In genomic region chrIII:5785273-5785929, ce11 we compare ENCODE assay signal across 4 worm cellular contexts.
TF ChIP-seq lines count a peak whose summit lies in the region.

TSS of gene Y37B11A.3 (minus strand) at chrIII:5785323.

TF ChIP-seq in whole organism, L1 larva, 84 proteins besides CTCF, POLR2A, EP300 and RAD21 (continued from another document and continues in another):
- peak; percentile 88 for TF ChIP-seq nhr-71 (tag; optimal IDR thresholded peaks at IDR 0.05; lab: Kevin White, UChicago)
- TF ChIP-seq nhr-76 (tag; optimal IDR thresholded peaks at IDR 0.05; lab: Kevin White, UChicago) = no peak
- no peak for TF ChIP-seq Y116A8C.19 (tag; optimal IDR thresholded peaks at IDR 0.05; lab: Kevin White, UChicago; ENCODE audit: borderline replicate concordance)
- TF ChIP-seq dpl-1 (GFP tag; optimal IDR thresholded peaks at IDR 0.05; lab: Kevin White, UChicago) = peak; percentile 77 to 82 (median 81)
- peak; percentile 87 for TF ChIP-seq ceh-82 (tag; optimal IDR thresholded peaks at IDR 0.05; lab: Kevin White, UChicago)
- peak; percentile 70 for TF ChIP-seq snpc-4 (tag; optimal IDR thresholded peaks at IDR 0.05; lab: Kevin White, UChicago)
- TF ChIP-seq nhr-47 (tag; optimal IDR thresholded peaks at IDR 0.05; lab: Kevin White, UChicago) = peak; percentile 89
- no peak for TF ChIP-seq nhr-84 (tag; optimal IDR thresholded peaks at IDR 0.05; lab: Kevin White, UChicago)
- TF ChIP-seq ztf-11 (tag; optimal IDR thresholded peaks at IDR 0.05; lab: Kevin White, UChicago) = peak in 1 of 2 experiments; percentile 51
- peak; percentile 90 for TF ChIP-seq rnt-1 (tag; optimal IDR thresholded peaks at IDR 0.05; lab: Kevin White, UChicago)
- TF ChIP-seq tlp-1 (tag; optimal IDR thresholded peaks at IDR 0.05; lab: Kevin White, UChicago) = no peak
- peak; percentile 70 for TF ChIP-seq nhr-77 (tag; optimal IDR thresholded peaks at IDR 0.05; lab: Kevin White, UChicago)
- TF ChIP-seq nhr-12 (tag; optimal IDR thresholded peaks at IDR 0.05; lab: Kevin White, UChicago) = no peak
- TF ChIP-seq sox-4 (tag; optimal IDR thresholded peaks at IDR 0.05; lab: Kevin White, UChicago) = peak; percentile 41
- TF ChIP-seq efl-3 (GFP tag; optimal IDR thresholded peaks at IDR 0.05; lab: Kevin White, UChicago) = no peak
- TF ChIP-seq isw-1 (GFP tag; IDR thresholded peaks at IDR 0.05; lab: Robert Waterston, UW) = peak; percentile 86
- TF ChIP-seq blmp-1 (tag; optimal IDR thresholded peaks at IDR 0.05; lab: Kevin White, UChicago) = peak; percentile 47
- TF ChIP-seq pqm-1 (tag; optimal IDR thresholded peaks at IDR 0.05; lab: Kevin White, UChicago) = no peak
- peak; percentile 61 for TF ChIP-seq F16B12.6 (tag; optimal IDR thresholded peaks at IDR 0.05; lab: Kevin White, UChicago)
- TF ChIP-seq sptf-1 (tag; optimal IDR thresholded peaks at IDR 0.05; lab: Kevin White, UChicago) = no peak
- peak; percentile 11; the same call in 1 of the 2 replicates for TF ChIP-seq unc-98 (GFP tag; IDR thresholded peaks at IDR 0.05; lab: Robert Waterston, UW)
- TF ChIP-seq C04F5.9 (tag; optimal IDR thresholded peaks at IDR 0.05; lab: Kevin White, UChicago) = peak; percentile 6
- TF ChIP-seq pax-3 (tag; optimal IDR thresholded peaks at IDR 0.05; lab: Kevin White, UChicago) = peak; percentile 71
- TF ChIP-seq mef-2 (tag; optimal IDR thresholded peaks at IDR 0.05; lab: Kevin White, UChicago) = no peak
- TF ChIP-seq ceh-8 (GFP tag; optimal IDR thresholded peaks at IDR 0.05; lab: Kevin White, UChicago) = peak; percentile 73
- TF ChIP-seq unc-62 (GFP tag; optimal IDR thresholded peaks at IDR 0.05; lab: Kevin White, UChicago) = no peak
- TF ChIP-seq elt-2 (tag; optimal IDR thresholded peaks at IDR 0.05; lab: Kevin White, UChicago) = peak; percentile 29
- TF ChIP-seq grh-1 (GFP tag; IDR thresholded peaks at IDR 0.05; lab: Robert Waterston, UW) = peak; percentile 63
- no peak for TF ChIP-seq unc-130 (tag; optimal IDR thresholded peaks at IDR 0.05; lab: Kevin White, UChicago)
- TF ChIP-seq alr-1 (tag; optimal IDR thresholded peaks at IDR 0.05; lab: Kevin White, UChicago; ENCODE audit: borderline replicate concordance) = no peak
- peak; percentile 11 for TF ChIP-seq fkh-10 (GFP tag; optimal IDR thresholded peaks at IDR 0.05; lab: Kevin White, UChicago)
- peak; percentile 81 for TF ChIP-seq swsn-7 (tag; optimal IDR thresholded peaks at IDR 0.05; lab: Kevin White, UChicago)
- peak; percentile 67 for TF ChIP-seq unc-86 (tag; optimal IDR thresholded peaks at IDR 0.05; lab: Kevin White, UChicago)

TF ChIP-seq in whole organism, L2 larva, 48 proteins besides CTCF, POLR2A, EP300 and RAD21 (continued from another document):
- peak; percentile 27 for TF ChIP-seq egl-27 (tag; optimal IDR thresholded peaks at IDR 0.05; lab: Kevin White, UChicago)
TF ChIP-seq in whole organism, L2 larva: peak in this region for 23.

TF ChIP-seq in whole organism, L3 larva, 47 proteins besides CTCF, POLR2A, EP300 and RAD21 (continued from another document):
- TF ChIP-seq skn-1 (tag; optimal IDR thresholded peaks at IDR 0.05; lab: Kevin White, UChicago) (no peak), ceh-9 (tag; optimal IDR thresholded peaks at IDR 0.05; lab: Kevin White, UChicago) (no peak), jun-1 (tag; optimal IDR thresholded peaks at IDR 0.05; lab: Kevin White, UChicago) (no peak), daf-12 (tag; optimal IDR thresholded peaks at IDR 0.05; lab: Kevin White, UChicago) (no peak), unc-62 (GFP tag; optimal IDR thresholded peaks at IDR 0.05; lab: Kevin White, UChicago) (no peak), pqm-1 (tag; optimal IDR thresholded peaks at IDR 0.05; lab: Kevin White, UChicago) (no peak)

TF ChIP-seq in whole organism, L4 larva, 104 proteins besides CTCF, POLR2A, EP300 and RAD21 (continued from another document):
- TF ChIP-seq ceh-44 (GFP tag; IDR thresholded peaks at IDR 0.05; lab: Robert Waterston, UW) (no peak), skn-1 (tag; optimal IDR thresholded peaks at IDR 0.05; lab: Kevin White, UChicago) (no peak), hmg-1.1 (GFP tag; IDR thresholded peaks at IDR 0.05; lab: Robert Waterston, UW) (peak; percentile 83), nhr-42 (GFP tag; IDR thresholded peaks at IDR 0.05; lab: Robert Waterston, UW) (no peak), nhr-41 (GFP tag; IDR thresholded peaks at IDR 0.05; lab: Robert Waterston, UW) (no peak), dmd-8 (GFP tag; IDR thresholded peaks at IDR 0.05; lab: Robert Waterston, UW) (no peak), set-16 (GFP tag; IDR thresholded peaks at IDR 0.05; lab: Robert Waterston, UW) (peak; percentile 33; the same call in 1 of the 2 replicates), mxl-2 (GFP tag; conservative IDR thresholded peaks at IDR 0.05; lab: Robert Waterston, UW) (no peak), egl-27 (tag; optimal IDR thresholded peaks at IDR 0.05; lab: Kevin White, UChicago) (no peak), zag-1 (tag; optimal IDR thresholded peaks at IDR 0.05; lab: Kevin White, UChicago) (no peak), cey-2 (tag; optimal IDR thresholded peaks at IDR 0.05; lab: Kevin White, UChicago; ENCODE audit: borderline replicate concordance, insufficient read depth) (no peak), sdz-12 (GFP tag; optimal IDR thresholded peaks at IDR 0.05; lab: Kevin White, UChicago) (no peak), T26A8.4 (GFP tag; IDR thresholded peaks at IDR 0.05; lab: Robert Waterston, UW) (no peak; the same call in none of the 2 replicates), nhr-28 (tag; optimal IDR thresholded peaks at IDR 0.05; lab: Kevin White, UChicago) (peak; percentile 15), ceh-28 (tag; optimal IDR thresholded peaks at IDR 0.05; lab: Kevin White, UChicago) (no peak), ztf-7 (tag; optimal IDR thresholded peaks at IDR 0.05; lab: Kevin White, UChicago) (no peak), ceh-20 (GFP tag; IDR thresholded peaks at IDR 0.05; lab: Robert Waterston, UW) (peak; percentile 68; the same call in 1 of the 2 replicates), jun-1 (tag; optimal IDR thresholded peaks at IDR 0.05; lab: Kevin White, UChicago) (peak; percentile 26), spr-1 (tag; optimal IDR thresholded peaks at IDR 0.05; lab: Kevin White, UChicago) (peak; percentile 42), lin-29 (GFP tag; IDR thresholded peaks at IDR 0.05; lab: Robert Waterston, UW) (no peak), unc-130 (GFP tag; optimal IDR thresholded peaks at IDR 0.05; lab: Kevin White, UChicago) (no peak), hlh-30 (tag; optimal IDR thresholded peaks at IDR 0.05; lab: Kevin White, UChicago; ENCODE audit: insufficient read depth) (peak; percentile 7), tra-1 (GFP tag; IDR thresholded peaks at IDR 0.05; lab: Robert Waterston, UW) (0 out of 2 replicates have a peak, but pooled peaks have one; percentile 48), nhr-11 (tag; optimal IDR thresholded peaks at IDR 0.05; lab: Kevin White, UChicago) (peak; percentile 18), nhr-237 (tag; optimal IDR thresholded peaks at IDR 0.05; lab: Kevin White, UChicago) (no peak), egl-43 (GFP tag; IDR thresholded peaks at IDR 0.05; lab: Robert Waterston, UW) (no peak; the same call in 1 of the 2 replicates), dmd-6 (GFP tag; IDR thresholded peaks at IDR 0.05; lab: Robert Waterston, UW) (peak; percentile 72), php-3 (GFP tag; IDR thresholded peaks at IDR 0.05; lab: Robert Waterston, UW) (0 out of 2 replicates have a peak, but pooled peaks have one; percentile 35), lin-38 (GFP tag; IDR thresholded peaks at IDR 0.05; lab: Robert Waterston, UW) (no peak), madf-9 (GFP tag; conservative IDR thresholded peaks at IDR 0.05; lab: Robert Waterston, UW) (no peak), nhr-10 (tag; optimal IDR thresholded peaks at IDR 0.05; lab: Kevin White, UChicago) (no peak), spr-3 (GFP tag; optimal IDR thresholded peaks at IDR 0.05; lab: Kevin White, UChicago) (no peak), dve-1 (tag; optimal IDR thresholded peaks at IDR 0.05; lab: Kevin White, UChicago; ENCODE audit: insufficient read depth) (peak; percentile 73), gei-8 (GFP tag; optimal IDR thresholded peaks at IDR 0.05; lab: Kevin White, UChicago) (no peak), madf-5 (GFP tag; IDR thresholded peaks at IDR 0.05; lab: Robert Waterston, UW) (no peak), ztf-11 (tag; optimal IDR thresholded peaks at IDR 0.05; lab: Kevin White, UChicago) (no peak), F10B5.3 (tag; optimal IDR thresholded peaks at IDR 0.05; lab: Kevin White, UChicago) (no peak), daf-8 (GFP tag; IDR thresholded peaks at IDR 0.05; lab: Robert Waterston, UW) (no peak), mdt-29 (GFP tag; IDR thresholded peaks at IDR 0.05; lab: Robert Waterston, UW) (peak; percentile 22; the same call in 1 of the 2 replicates), zip-2 (tag; optimal IDR thresholded peaks at IDR 0.05; lab: Kevin White, UChicago) (no peak), daf-12 (tag; optimal IDR thresholded peaks at IDR 0.05; lab: Kevin White, UChicago) (no peak), tag-97 (GFP tag; IDR thresholded peaks at IDR 0.05; lab: Robert Waterston, UW) (no peak), nhr-48 (tag; optimal IDR thresholded peaks at IDR 0.05; lab: Kevin White, UChicago) (peak; percentile 33), vab-7 (GFP tag; IDR thresholded peaks at IDR 0.05; lab: Robert Waterston, UW) (peak; percentile 19; the same call in 1 of the 2 replicates), dmd-9 (GFP tag; IDR thresholded peaks at IDR 0.05; lab: Robert Waterston, UW) (peak; percentile 62; the same call in 1 of the 2 replicates), unc-39 (tag; optimal IDR thresholded peaks at IDR 0.05; lab: Kevin White, UChicago) (no peak), lin-13 (GFP tag; optimal IDR thresholded peaks at IDR 0.05; lab: Kevin White, UChicago) (peak; percentile 56), nhr-111 (GFP tag; optimal IDR thresholded peaks at IDR 0.05; lab: Kevin White, UChicago) (no peak), lin-1 (GFP tag; IDR thresholded peaks at IDR 0.05; lab: Robert Waterston, UW) (no peak), nhr-102 (tag; optimal IDR thresholded peaks at IDR 0.05; lab: Kevin White, UChicago) (peak; percentile 67), fos-1 (tag; optimal IDR thresholded peaks at IDR 0.05; lab: Kevin White, UChicago) (no peak), hlh-11 (tag; optimal IDR thresholded peaks at IDR 0.05; lab: Kevin White, UChicago) (peak; percentile 61), aly-2 (tag; optimal IDR thresholded peaks at IDR 0.05; lab: Kevin White, UChicago) (no peak), ceh-82 (tag; optimal IDR thresholded peaks at IDR 0.05; lab: Kevin White, UChicago) (no peak), mes-2 (tag; optimal IDR thresholded peaks at IDR 0.05; lab: Kevin White, UChicago; ENCODE audit: poor library complexity, severe bottlenecking) (peak; percentile 84), snpc-4 (tag; optimal IDR thresholded peaks at IDR 0.05; lab: Kevin White, UChicago) (no peak), unc-62 (GFP tag; optimal IDR thresholded peaks at IDR 0.05 in 1 of 2; lab: Kevin White, UChicago) (no peak), unc-62 (tag; optimal IDR thresholded peaks at IDR 0.05; lab: Kevin White, UChicago) (no peak), nhr-77 (tag; optimal IDR thresholded peaks at IDR 0.05; lab: Kevin White, UChicago) (peak; percentile 39), dpl-1 (GFP tag; optimal IDR thresholded peaks at IDR 0.05; lab: Kevin White, UChicago) (peak; percentile 75), ZK337.2 (GFP tag; IDR thresholded peaks at IDR 0.05; lab: Robert Waterston, UW) (no peak), daf-16 (GFP tag; optimal IDR thresholded peaks at IDR 0.05; lab: Kevin White, UChicago) (no peak), daf-16 (tag; optimal IDR thresholded peaks at IDR 0.05; lab: Kevin White, UChicago) (no peak), pha-4 (GFP tag; IDR thresholded peaks at IDR 0.05; lab: Robert Waterston, UW) (no peak), pha-4 (tag; optimal IDR thresholded peaks at IDR 0.05; lab: Kevin White, UChicago) (no peak), lin-15B (tag; optimal IDR thresholded peaks at IDR 0.05; lab: Kevin White, UChicago) (no peak), nhr-6 (tag; optimal IDR thresholded peaks at IDR 0.05; lab: Kevin White, UChicago) (no peak), lir-3 (tag; optimal IDR thresholded peaks at IDR 0.05; lab: Kevin White, UChicago) (no peak), ceh-32 (tag; optimal IDR thresholded peaks at IDR 0.05; lab: Kevin White, UChicago; ENCODE audit: poor library complexity) (no peak), ceh-62 (tag; optimal IDR thresholded peaks at IDR 0.05; lab: Kevin White, UChicago) (no peak), saeg-2 (GFP tag; IDR thresholded peaks at IDR 0.05; lab: Robert Waterston, UW) (no peak; the same call in 1 of the 2 replicates), hif-1 (tag; optimal IDR thresholded peaks at IDR 0.05; lab: Kevin White, UChicago) (peak in 1 of 2 experiments; percentile 45), lin-39 (tag; optimal IDR thresholded peaks at IDR 0.05; lab: Kevin White, UChicago) (no peak), nhr-76 (tag; optimal IDR thresholded peaks at IDR 0.05; lab: Kevin White, UChicago) (no peak), mxl-3 (GFP tag; optimal IDR thresholded peaks at IDR 0.05; lab: Kevin White, UChicago) (peak; percentile 58)
